Fruit fly (Drosophila melanogaster) whole organism, prepupa: ENCODE results near the gene Aplip1.

Source experiments
- Blimp-1 ChIP-seq: fragments of 200-800 bp; sonication (Bioruptor generic); optimal IDR thresholded peaks from 3 replicates; lab custom pipeline; 2017; ENCODE audit warnings: missing biosample characterization, missing genetic modification characterization, mild to moderate bottlenecking, moderate library complexity, missing genetic modification reagents
- CG10669 ChIP-seq: fragments of 200-800 bp; sonication (Bioruptor generic); optimal IDR thresholded peaks from 3 replicates; lab custom pipeline; 2018; ENCODE audit warnings: missing biosample characterization, mild to moderate bottlenecking, missing genetic modification characterization, moderate library complexity
- CG11294 ChIP-seq: fragments of 200-800 bp; sonication (Bioruptor generic); IDR thresholded peaks from 2 replicates; pipeline ENCODE4 v1.3.6; 2022; ENCODE audit warnings: missing biosample characterization, missing genetic modification characterization
- CG11762 ChIP-seq: fragments of 200-800 bp; sonication (Bioruptor generic); optimal IDR thresholded peaks from 3 replicates; lab custom pipeline; 2016; ENCODE audit warnings: missing biosample characterization, missing genetic modification characterization; ENCODE audit not compliant: insufficient read depth
- CG15336 ChIP-seq: fragments of 200-800 bp; sonication (Bioruptor generic); IDR thresholded peaks from 2 replicates; pipeline ENCODE4 v1.3.6; 2022; ENCODE audit warnings: missing biosample characterization, missing genetic modification characterization
- CG1621 ChIP-seq: fragments of 200-800 bp; sonication (Bioruptor generic); optimal IDR thresholded peaks from 3 replicates; lab custom pipeline; 2018; ENCODE audit warnings: missing biosample characterization, mild to moderate bottlenecking, missing genetic modification characterization
- CG32006 ChIP-seq: fragments of 200-800 bp; sonication (Bioruptor generic); optimal IDR thresholded peaks from 3 replicates; lab custom pipeline; 2017; ENCODE audit warnings: missing biosample characterization, mild to moderate bottlenecking, missing genetic modification characterization
- CG34406 ChIP-seq: fragments of 200-800 bp; sonication (Bioruptor generic); optimal IDR thresholded peaks from 3 replicates; lab custom pipeline; 2016; ENCODE audit warnings: missing biosample characterization, missing genetic modification characterization
- CG3919 ChIP-seq: fragments of 200-800 bp; sonication (Bioruptor generic); optimal IDR thresholded peaks from 3 replicates; lab custom pipeline; 2016; ENCODE audit warnings: missing biosample characterization, missing genetic modification characterization
- CG4318 ChIP-seq: fragments of 200-800 bp; sonication (Bioruptor generic); optimal IDR thresholded peaks from 3 replicates; lab custom pipeline; 2017; ENCODE audit warnings: missing biosample characterization, mild to moderate bottlenecking, missing genetic modification characterization
- CG6163 ChIP-seq: fragments of 200-800 bp; sonication (Bioruptor generic); IDR thresholded peaks from 3 replicates; pipeline ENCODE4 v1.3.6; 2022; ENCODE audit warnings: missing biosample characterization, missing genetic modification characterization
- CG7368 ChIP-seq: fragments of 200-800 bp; sonication (Bioruptor generic); optimal IDR thresholded peaks from 3 replicates; lab custom pipeline; 2016; ENCODE audit warnings: missing biosample characterization, missing genetic modification characterization
- CG8119 ChIP-seq: fragments of 200-800 bp; sonication (Bioruptor generic); IDR thresholded peaks from 3 replicates; pipeline ENCODE4 v1.3.6; 2022; ENCODE audit warnings: missing biosample characterization, missing genetic modification characterization
- CG9139 ChIP-seq: fragments of 200-800 bp; sonication (Bioruptor generic); optimal IDR thresholded peaks from 3 replicates; lab custom pipeline; 2017; ENCODE audit warnings: missing biosample characterization, mild to moderate bottlenecking, missing genetic modification characterization
- Eip75B ChIP-seq: fragments of 200-800 bp; sonication (Bioruptor generic); optimal IDR thresholded peaks from 3 replicates; lab custom pipeline; 2016; ENCODE audit warnings: missing biosample characterization, missing genetic modification characterization
- Eip78C ChIP-seq: fragments of 200-800 bp; sonication (Bioruptor generic); peaks from one replicate; lab custom pipeline; 2016; ENCODE audit warnings: missing biosample characterization, missing genetic modification characterization
- Eip93F ChIP-seq: fragments of 200-800 bp; sonication (Bioruptor generic); optimal IDR thresholded peaks from 2 replicates; lab custom pipeline; 2016; ENCODE audit warnings: missing biosample characterization, mild to moderate bottlenecking, missing genetic modification characterization
- Ets21C ChIP-seq: fragments of 200-800 bp; sonication (Bioruptor generic); optimal IDR thresholded peaks from 3 replicates; lab custom pipeline; 2016; ENCODE audit warnings: missing biosample characterization, missing genetic modification characterization
- Ets96B ChIP-seq: fragments of 200-800 bp; optimal IDR thresholded peaks from 2 replicates; lab custom pipeline; 2019; ENCODE audit warnings: missing biosample characterization, mild to moderate bottlenecking, missing genetic modification characterization, moderate library complexity
- Gug ChIP-seq: fragments of 200-800 bp; sonication (Bioruptor generic); IDR thresholded peaks from 2 replicates; pipeline ENCODE4 v1.3.6; 2022; ENCODE audit warnings: missing biosample characterization, missing genetic modification characterization
- Hr38 ChIP-seq: sonication (Bioruptor generic); optimal IDR thresholded peaks from 2 replicates; lab custom pipeline; 2016; ENCODE audit warnings: missing biosample characterization, missing genetic modification characterization
- Hr39 ChIP-seq: fragments of 200-800 bp; sonication (Bioruptor generic); optimal IDR thresholded peaks from 2 replicates; lab custom pipeline; 2016; ENCODE audit warnings: missing biosample characterization, missing genetic modification characterization
- Hr4 ChIP-seq: fragments of 200-800 bp; sonication (Bioruptor generic); optimal IDR thresholded peaks from 3 replicates; lab custom pipeline; 2016; ENCODE audit warnings: missing biosample characterization, missing genetic modification characterization
- Lpt ChIP-seq: fragments of 200-800 bp; sonication (Bioruptor generic); optimal IDR thresholded peaks from 3 replicates; lab custom pipeline; 2016; ENCODE audit warnings: missing biosample characterization, missing genetic modification characterization
- OdsH ChIP-seq: fragments of 200-800 bp; sonication (Bioruptor generic); optimal IDR thresholded peaks from 3 replicates; lab custom pipeline; 2016; ENCODE audit warnings: missing biosample characterization, missing genetic modification characterization
- Sox14 ChIP-seq: fragments of 200-800 bp; sonication (Bioruptor generic); optimal IDR thresholded peaks from 3 replicates; lab custom pipeline; 2016; ENCODE audit warnings: missing biosample characterization, missing genetic modification characterization
- Sox15 ChIP-seq: fragments of 200-800 bp; sonication (Bioruptor generic); optimal IDR thresholded peaks from 3 replicates; lab custom pipeline; 2016; ENCODE audit warnings: missing biosample characterization, missing genetic modification characterization
- achi ChIP-seq: fragments of 200-800 bp; sonication (Bioruptor generic); optimal IDR thresholded peaks from 3 replicates; lab custom pipeline; 2016; ENCODE audit warnings: missing biosample characterization, missing genetic modification characterization
- dac ChIP-seq: fragments of 200-800 bp; sonication (Bioruptor generic); optimal IDR thresholded peaks from 2 replicates; lab custom pipeline; 2017; ENCODE audit warnings: missing biosample characterization, mild to moderate bottlenecking, missing genetic modification characterization
- dsx ChIP-seq: fragments of 200-800 bp; optimal IDR thresholded peaks from 3 replicates; lab custom pipeline; 2019; ENCODE audit warnings: missing biosample characterization, mild to moderate bottlenecking, missing genetic modification characterization, moderate library complexity; ENCODE audit not compliant: poor library complexity, severe bottlenecking
- eg ChIP-seq: fragments of 200-800 bp; sonication (Bioruptor generic); IDR thresholded peaks from 3 replicates; pipeline ENCODE4 v1.3.6; 2022; ENCODE audit warnings: missing biosample characterization, missing genetic modification characterization
- esn ChIP-seq: fragments of 200-800 bp; sonication (Bioruptor generic); optimal IDR thresholded peaks from 2 replicates; lab custom pipeline; 2016; ENCODE audit warnings: missing biosample characterization, mild to moderate bottlenecking, missing genetic modification characterization, moderate library complexity
- fd59A ChIP-seq: fragments of 200-800 bp; sonication (Bioruptor generic); optimal IDR thresholded peaks from 2 replicates; lab custom pipeline; 2017; ENCODE audit warnings: missing biosample characterization, mild to moderate bottlenecking, missing genetic modification characterization, missing genetic modification reagents
- fkh ChIP-seq: fragments of 200-800 bp; sonication (Bioruptor generic); optimal IDR thresholded peaks from 3 replicates; lab custom pipeline; 2017; ENCODE audit warnings: missing biosample characterization, mild to moderate bottlenecking, missing genetic modification characterization, moderate library complexity
- net ChIP-seq: fragments of 200-800 bp; sonication (Bioruptor generic); optimal IDR thresholded peaks from 3 replicates; lab custom pipeline; 2016; ENCODE audit warnings: missing biosample characterization, missing genetic modification characterization
- pdm3 ChIP-seq: fragments of 200-800 bp; sonication (Bioruptor generic); optimal IDR thresholded peaks from 3 replicates; lab custom pipeline; 2016; ENCODE audit warnings: missing biosample characterization, missing genetic modification characterization
- salr ChIP-seq, 2 experiments: fragments of 200-800 bp; sonication (Bioruptor generic); optimal IDR thresholded peaks; 3 replicates each; lab custom pipeline; 2016 to 2018; ENCODE audit warnings: missing biosample characterization in 2 of 2, missing genetic modification characterization in 2 of 2, mild to moderate bottlenecking in 1 of 2
- spab ChIP-seq: fragments of 200-800 bp; sonication (Bioruptor generic); optimal IDR thresholded peaks from 2 replicates; lab custom pipeline; 2017; ENCODE audit warnings: missing biosample characterization, mild to moderate bottlenecking, missing genetic modification characterization, missing genetic modification reagents
- ss ChIP-seq, 2 experiments: fragments of 200-800 bp; sonication (Bioruptor generic); optimal IDR thresholded peaks; 2 replicates in 1 of 2; 3 replicates in 1 of 2; lab custom pipeline; 2017 to 2018; ENCODE audit warnings: mild to moderate bottlenecking in 2 of 2, missing biosample characterization in 2 of 2, missing genetic modification characterization in 2 of 2, moderate library complexity in 1 of 2
- svp ChIP-seq: fragments of 200-800 bp; sonication (Bioruptor generic); peaks from one replicate; lab custom pipeline; 2016; ENCODE audit warnings: missing biosample characterization, missing genetic modification characterization
- topi ChIP-seq: fragments of 200-800 bp; sonication (Bioruptor generic); optimal IDR thresholded peaks from 3 replicates; lab custom pipeline; 2016; ENCODE audit warnings: missing biosample characterization, missing genetic modification characterization

Gene Aplip1

DNA sequence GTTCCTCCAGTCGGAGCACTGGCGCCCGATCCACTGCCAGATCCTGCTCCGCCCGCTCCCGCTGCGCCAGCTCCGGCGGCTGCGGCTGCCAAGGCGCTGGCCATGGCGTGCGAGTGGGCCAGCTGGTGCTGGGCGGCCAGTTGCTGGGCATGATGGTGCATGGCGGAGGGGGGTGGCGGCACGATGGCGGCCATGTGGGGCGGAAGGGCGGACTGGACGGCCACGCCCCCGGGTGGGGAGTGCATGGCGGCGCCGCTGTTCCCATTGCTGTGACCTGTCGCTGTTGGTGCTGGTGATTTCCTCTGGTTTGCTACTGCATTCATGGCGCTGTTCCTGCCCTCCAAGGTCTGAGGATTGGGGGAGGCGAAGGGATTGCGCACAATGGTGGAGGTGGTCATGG lies 23.3 kb upstream of the Aplip1 start:
- TF ChIP-seq Ets21C: no peak
- no peak for TF ChIP-seq CG34406 (GFP tag; lab: Kevin White, UChicago)
- TF ChIP-seq spab (GFP tag; lab: Kevin White, UChicago): no peak
- no peak for TF ChIP-seq Hr38 (GFP tag; lab: Kevin White, UChicago)
- TF ChIP-seq CG4318: no peak
- no peak for TF ChIP-seq CG9139
- TF ChIP-seq CG11294 (GFP tag; lab: Robert Waterston, UW): no peak
- no peak for TF ChIP-seq Ets96B
- no peak for TF ChIP-seq Eip78C (GFP tag; lab: Kevin White, UChicago)
- TF ChIP-seq Hr4 (GFP tag; lab: Kevin White, UChicago): no peak
- TF ChIP-seq pdm3: no peak
- TF ChIP-seq ss (GFP tag; optimal IDR thresholded peaks at IDR 0.05; lab: Kevin White, UChicago): no peak
- TF ChIP-seq Sox14 (GFP tag; lab: Kevin White, UChicago): no peak
- no peak for TF ChIP-seq CG7368 (GFP tag; lab: Kevin White, UChicago)
- TF ChIP-seq Lpt (GFP tag; lab: Kevin White, UChicago): no peak
- TF ChIP-seq CG11762 (GFP tag; lab: Kevin White, UChicago): no peak
- TF ChIP-seq CG32006 (GFP tag; lab: Kevin White, UChicago): no peak
- TF ChIP-seq salr (GFP tag; optimal IDR thresholded peaks at IDR 0.05; lab: Kevin White, UChicago): no peak
- TF ChIP-seq Sox15 (GFP tag; lab: Kevin White, UChicago): no peak

DNA sequence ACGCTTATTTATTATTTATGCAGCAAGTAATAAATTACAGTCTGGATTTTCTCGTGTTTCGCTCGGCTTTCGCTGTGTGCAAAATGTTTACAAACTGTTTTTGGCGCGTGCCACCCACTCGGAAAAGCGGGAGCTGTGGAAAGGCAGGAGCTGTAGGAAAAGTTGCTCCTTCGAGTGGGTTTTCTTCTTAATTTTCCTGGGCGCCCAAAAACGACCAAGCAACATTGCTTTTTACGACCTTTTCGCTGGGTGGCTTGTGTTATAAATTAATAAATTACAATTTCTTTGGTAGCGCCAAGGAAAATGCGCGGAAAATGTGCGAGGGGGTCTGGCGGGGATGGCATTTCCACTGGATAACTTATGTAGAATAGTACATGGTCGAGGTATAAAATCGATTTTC lies 19.6 kb upstream of the Aplip1 start:
- TF ChIP-seq CG6163 (GFP tag; lab: Robert Waterston, UW) (0 out of 3 replicates have a peak, but pooled peaks have one; percentile 27), salr (GFP tag; optimal IDR thresholded peaks at IDR 0.05; lab: Kevin White, UChicago) (no peak), CG3919 (no peak), svp (GFP tag; lab: Kevin White, UChicago) (peak; percentile 53)

DNA sequence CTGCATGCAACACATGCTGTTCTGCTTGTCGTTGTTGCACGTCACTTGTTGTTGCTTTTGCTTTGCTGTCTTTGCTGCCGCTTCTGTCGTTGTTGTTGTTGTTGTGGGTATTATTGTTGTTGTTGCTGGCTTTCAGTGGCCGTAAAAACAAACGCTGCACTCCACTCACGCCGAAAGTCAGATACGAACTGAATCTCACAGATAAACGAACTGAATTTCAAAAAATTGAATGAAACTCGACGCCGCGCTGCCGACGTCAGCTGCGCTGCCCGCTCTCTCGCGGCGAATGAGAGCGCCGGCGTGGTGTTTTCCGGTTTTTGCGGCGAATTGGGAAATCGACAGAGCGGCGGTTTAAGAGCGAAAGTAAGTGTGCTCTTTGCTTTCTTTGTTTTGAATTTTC lies 19.0 kb upstream of the Aplip1 start, which contains the start of gene bab2:
Gene bab2 (minus strand): TSS at position 192 of the 400 bp plus-strand sequence.
- TF ChIP-seq esn (peak; percentile 32), eg (peak; percentile 39; the same call in 1 of the 3 replicates), dsx (GFP tag; lab: Kevin White, UChicago) (peak; percentile 68), Eip75B (GFP tag; lab: Kevin White, UChicago) (no peak), Eip93F (GFP tag; lab: Kevin White, UChicago) (no peak), CG32006 (GFP tag; lab: Kevin White, UChicago) (no peak), CG6163 (GFP tag; lab: Robert Waterston, UW) (peak; percentile 67; the same call in 2 of the 3 replicates), fkh (GFP tag; lab: Kevin White, UChicago) (peak; percentile 50), CG1621 (tag; lab: Kevin White, UChicago) (no peak), CG15336 (GFP tag; lab: Robert Waterston, UW) (0 out of 2 replicates have a peak, but pooled peaks have one; percentile 23), Sox14 (GFP tag; lab: Kevin White, UChicago) (peak; percentile 39)

DNA sequence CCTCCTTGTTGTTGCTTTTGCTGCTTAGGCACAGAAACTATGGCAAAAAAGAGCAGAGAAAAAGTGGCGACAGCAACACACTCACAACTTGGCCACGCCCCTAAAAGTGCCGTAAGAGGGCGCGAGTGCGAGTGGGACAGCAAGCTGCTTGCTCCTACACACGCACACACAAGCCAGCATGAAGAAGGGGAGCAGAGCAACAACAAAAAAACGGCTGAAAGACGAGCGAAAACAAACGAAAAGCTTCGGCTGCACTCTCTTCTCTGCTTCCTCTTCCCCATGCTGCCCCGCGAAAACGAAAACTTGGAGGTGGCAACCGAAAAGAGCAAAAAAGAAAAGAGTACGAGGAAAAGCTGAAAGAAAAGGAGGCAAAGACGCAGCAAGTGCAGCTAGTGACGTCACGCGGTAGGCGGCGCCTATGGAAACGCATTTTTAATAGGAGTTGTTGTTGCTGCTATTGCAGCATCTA lies 18.0 kb upstream of the Aplip1 start:
- peak; percentile 69 for TF ChIP-seq fd59A
- TF ChIP-seq Hr4 (GFP tag; lab: Kevin White, UChicago): peak; percentile 19
- TF ChIP-seq Sox14 (GFP tag; lab: Kevin White, UChicago): peak; percentile 60
- peak; percentile 59 for TF ChIP-seq spab (GFP tag; lab: Kevin White, UChicago)
- TF ChIP-seq topi: no peak
- TF ChIP-seq CG9139: no peak
- peak; percentile 86 for TF ChIP-seq CG6163 (GFP tag; lab: Robert Waterston, UW)
- TF ChIP-seq Lpt (GFP tag; lab: Kevin White, UChicago): peak; percentile 79
- peak; percentile 75 for TF ChIP-seq dac (GFP tag; lab: Kevin White, UChicago)
- no peak for TF ChIP-seq Sox15 (GFP tag; lab: Kevin White, UChicago)
- peak; percentile 75 for TF ChIP-seq eg
- TF ChIP-seq CG3919: peak; percentile 57
- no peak for TF ChIP-seq Eip93F (GFP tag; lab: Kevin White, UChicago)
- TF ChIP-seq CG34406 (GFP tag; lab: Kevin White, UChicago): peak; percentile 27
- peak; percentile 61 for TF ChIP-seq CG10669
- TF ChIP-seq dsx (GFP tag; lab: Kevin White, UChicago): peak; percentile 72
- peak; percentile 68 for TF ChIP-seq Eip78C (GFP tag; lab: Kevin White, UChicago)
- peak; percentile 78 for TF ChIP-seq CG8119 (GFP tag; lab: Robert Waterston, UW)
- TF ChIP-seq CG15336 (GFP tag; lab: Robert Waterston, UW): peak; percentile 41; the same call in 1 of the 2 replicates
- peak; percentile 71 for TF ChIP-seq Ets96B
- 0 out of 2 replicates have a peak, but pooled peaks have one; percentile 33 for TF ChIP-seq CG11294 (GFP tag; lab: Robert Waterston, UW)
- peak; percentile 7 for TF ChIP-seq OdsH
- TF ChIP-seq achi (GFP tag; lab: Kevin White, UChicago): peak; percentile 20
- TF ChIP-seq net: peak; percentile 64
- TF ChIP-seq Hr39 (GFP tag; lab: Kevin White, UChicago): no peak
- TF ChIP-seq fkh (GFP tag; lab: Kevin White, UChicago): peak; percentile 7
- TF ChIP-seq Eip75B (GFP tag; lab: Kevin White, UChicago): peak; percentile 42
- no peak for TF ChIP-seq Blimp-1 (GFP tag; lab: Kevin White, UChicago)
- no peak for TF ChIP-seq svp (GFP tag; lab: Kevin White, UChicago)
- peak; percentile 57 for TF ChIP-seq Gug
- peak; percentile 5 for TF ChIP-seq CG11762 (GFP tag; lab: Kevin White, UChicago)
